ENCODE assay signal across 4 worm cellular contexts in genomic region chrV:9159146-9159717, ce11.
TF ChIP-seq lines count a peak whose summit lies in the region.

No protein-coding gene starts in this region.

TF ChIP-seq in whole organism, L1 larva, 84 proteins besides CTCF, POLR2A, EP300 and RAD21:
- TF ChIP-seq nhr-85 (tag; lab: Kevin White, UChicago) (peak; percentile 59), aly-2 (tag; optimal IDR thresholded peaks at IDR 0.05; lab: Kevin White, UChicago) (peak; percentile 60), nhr-90 (tag; optimal IDR thresholded peaks at IDR 0.05; lab: Kevin White, UChicago; ENCODE audit: poor library complexity) (peak; percentile 7), nhr-71 (tag; optimal IDR thresholded peaks at IDR 0.05; lab: Kevin White, UChicago) (peak; percentile 25)

TF ChIP-seq in whole organism, L2 larva, 48 proteins besides CTCF, POLR2A, EP300 and RAD21:
- peak; percentile 18 for TF ChIP-seq ama-1 (optimal IDR thresholded peaks at IDR 0.05; lab: Kevin White, UChicago)
- TF ChIP-seq nhr-25 (tag; optimal IDR thresholded peaks at IDR 0.05; lab: Kevin White, UChicago) = peak; percentile 40

TF ChIP-seq in whole organism, L3 larva, 47 proteins besides CTCF, POLR2A, EP300 and RAD21:
- TF ChIP-seq nhr-25 (tag; optimal IDR thresholded peaks at IDR 0.05; lab: Kevin White, UChicago) = peak; percentile 88
- TF ChIP-seq ama-1 (optimal IDR thresholded peaks at IDR 0.05; lab: Kevin White, UChicago) = peak; percentile 68
- TF ChIP-seq nfya-1 (tag; optimal IDR thresholded peaks at IDR 0.05; lab: Kevin White, UChicago; ENCODE audit: insufficient read depth) = peak; percentile 34

TF ChIP-seq in whole organism, L4 larva, 104 proteins besides CTCF, POLR2A, EP300 and RAD21:
- TF ChIP-seq mep-1 (tag; optimal IDR thresholded peaks at IDR 0.05; lab: Kevin White, UChicago) (peak; percentile 27), zfp-3 (GFP tag; conservative IDR thresholded peaks at IDR 0.05; lab: Robert Waterston, UW) (peak; percentile 74; the same call in 1 of the 2 replicates), T26A8.4 (GFP tag; IDR thresholded peaks at IDR 0.05; lab: Robert Waterston, UW) (peak; percentile 82), ama-1 (optimal IDR thresholded peaks at IDR 0.05; lab: Kevin White, UChicago) (peak; percentile 79)
